Worm (Caenorhabditis elegans) whole organism, late embryonic: ENCODE measurements around the gene T23F2.5.

ENCODE experiments used
- T23F11.4 ChIP-seq: fragments of 200-800 bp; sonication (Bioruptor generic); optimal IDR thresholded peaks from 2 replicates; lab custom pipeline; 2018; ENCODE audit warnings: mild to moderate bottlenecking, missing genetic modification characterization, missing compliant biosample characterization
- ceh-34 ChIP-seq: sonication (generic microtip); optimal IDR thresholded peaks from 2 replicates; lab custom pipeline; 2016; ENCODE audit warnings: mild to moderate bottlenecking, missing genetic modification characterization, missing compliant biosample characterization
- elt-4 ChIP-seq: sonication (generic microtip); optimal IDR thresholded peaks from 2 replicates; lab custom pipeline; 2016; ENCODE audit warnings: missing genetic modification characterization, missing compliant biosample characterization

DNA sequence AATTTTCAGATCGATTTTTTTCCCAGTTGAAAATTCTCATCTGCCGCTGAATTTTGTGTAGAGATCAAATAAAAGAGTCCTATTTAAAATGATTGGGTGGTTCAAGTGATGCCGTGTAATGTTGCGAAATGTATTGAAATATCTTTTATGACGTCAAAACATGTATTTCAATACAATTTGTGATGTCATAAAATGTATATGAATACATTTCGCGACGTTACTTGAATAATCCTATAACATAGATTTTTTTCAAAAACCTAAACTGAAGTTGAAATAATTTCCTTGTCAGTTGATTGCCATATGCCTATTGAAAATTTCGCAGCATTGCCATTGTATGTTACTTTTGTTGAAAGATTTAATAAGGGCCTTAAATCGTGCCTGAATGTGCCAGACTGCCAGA is 27.4 kb downstream of the T23F2.5 start, which contains the start of gene F55D1.1:
- TF ChIP-seq ceh-34 (tag; lab: Kevin White, UChicago), result no peak
- TF ChIP-seq elt-4, result no peak
- TF ChIP-seq T23F11.4 (GFP tag; lab: Kevin White, UChicago), result no peak
